Worm (Caenorhabditis elegans) whole organism, L3 larva: ENCODE data around the gene dph-3.

ENCODE experiments used
- lin-39 ChIP-seq: fragments of 150-350 bp; optimal IDR thresholded peaks from 2 replicates; lab custom pipeline; 2018; ENCODE audit warnings: missing biosample characterization, missing genetic modification reagents, missing genetic modification characterization
- nfya-1 ChIP-seq: sonication (generic microtip); optimal IDR thresholded peaks from 2 replicates; lab custom pipeline; 2017; ENCODE audit warnings: missing genetic modification characterization, mild to moderate bottlenecking, missing compliant biosample characterization, antibody characterized with exemption, moderate library complexity; ENCODE audit not compliant: insufficient read depth
- nhr-237 ChIP-seq: fragments of 150-350 bp; optimal IDR thresholded peaks from 2 replicates; lab custom pipeline; 2014; ENCODE audit warnings: missing biosample characterization, missing genetic modification characterization
- unc-62 ChIP-seq: fragments of 150-350 bp; sonication (generic microtip); optimal IDR thresholded peaks from 4 replicates; lab custom pipeline; 2014; ENCODE audit warnings: missing biosample characterization, missing genetic modification reagents, missing genetic modification characterization
- zag-1 ChIP-seq: fragments of 150-350 bp; optimal IDR thresholded peaks from 2 replicates; lab custom pipeline; 2014; ENCODE audit warnings: missing biosample characterization, missing genetic modification characterization
- ztf-11 ChIP-seq: fragments of 150-350 bp; optimal IDR thresholded peaks from 2 replicates; lab custom pipeline; 2014; ENCODE audit warnings: missing biosample characterization, missing genetic modification characterization

ce11 chrIV:9717844-9718243, 10.9 kb downstream of the dph-3 start:
- TF ChIP-seq nfya-1 (no peak), nhr-237 (tag; lab: Kevin White, UChicago) (no peak), lin-39 (tag; lab: Kevin White, UChicago) (no peak), ztf-11 (tag; lab: Kevin White, UChicago) (no peak), unc-62 (GFP tag; lab: Kevin White, UChicago) (no peak), zag-1 (no peak)
